Worm (Caenorhabditis elegans) whole organism, L1 larva: Measurements from ENCODE around the gene din-1.

ENCODE experiments used
- ceh-82 ChIP-seq, 3 experiments: fragments of 150-350 bp in 1 of 3; sonication (generic microtip) in 2 of 3; optimal IDR thresholded peaks; 2 replicates each; lab custom pipeline; 2014 to 2017; ENCODE audit warnings: missing biosample characterization in 3 of 3, missing genetic modification characterization in 3 of 3
- ceh-90 ChIP-seq: sonication (generic microtip); optimal IDR thresholded peaks from 2 replicates; lab custom pipeline; 2016; ENCODE audit warnings: missing genetic modification characterization, missing compliant biosample characterization
- efl-1 ChIP-seq, 4 experiments: fragments of 150-350 bp; optimal IDR thresholded peaks in 3 of 4; peaks in 1 of 4; 1 replicate in 1 of 4; 2 replicates in 3 of 4; lab custom pipeline; 2014; ENCODE audit warnings: missing biosample characterization in 2 of 4, missing genetic modification characterization in 2 of 4, missing genetic modification reagents in 2 of 4
- egl-13 ChIP-seq: sonication (generic microtip); optimal IDR thresholded peaks from 2 replicates; lab custom pipeline; 2016; ENCODE audit warnings: missing genotype, missing genetic modification reagents, missing genetic modification characterization, missing compliant biosample characterization
- egl-27 ChIP-seq, 2 experiments: fragments of 150-350 bp in 1 of 2; sonication (generic microtip); optimal IDR thresholded peaks; 3 replicates each; lab custom pipeline; 2017 to 2018; ENCODE audit warnings: missing biosample characterization in 2 of 2, missing genetic modification characterization in 2 of 2, missing genetic modification reagents in 2 of 2
- jun-1 ChIP-seq: fragments of 150-350 bp; optimal IDR thresholded peaks from 2 replicates; lab custom pipeline; 2014; ENCODE audit warnings: missing biosample characterization, missing genetic modification reagents, missing genetic modification characterization
- nhr-12 ChIP-seq: sonication (generic microtip); optimal IDR thresholded peaks from 2 replicates; lab custom pipeline; 2017; ENCODE audit warnings: missing biosample characterization, missing genetic modification characterization
- nhr-28 ChIP-seq: fragments of 150-350 bp; optimal IDR thresholded peaks from 2 replicates; lab custom pipeline; 2014; ENCODE audit warnings: missing biosample characterization, missing genetic modification characterization
- pag-3 ChIP-seq: sonication (generic microtip); optimal IDR thresholded peaks from 2 replicates; lab custom pipeline; 2017; ENCODE audit warnings: missing genetic modification characterization, mild to moderate bottlenecking, missing compliant biosample characterization, antibody characterized with exemption, borderline replicate concordance; ENCODE audit not compliant: insufficient read depth
- pqm-1 ChIP-seq: sonication (generic microtip); optimal IDR thresholded peaks from 3 replicates; lab custom pipeline; 2017; ENCODE audit warnings: missing biosample characterization, missing genetic modification characterization
- snpc-4 ChIP-seq: fragments of 150-350 bp; optimal IDR thresholded peaks from 2 replicates; lab custom pipeline; 2014; ENCODE audit warnings: missing biosample characterization, missing genetic modification characterization
- unc-130 ChIP-seq: fragments of 150-350 bp; optimal IDR thresholded peaks from 2 replicates; lab custom pipeline; 2017; ENCODE audit warnings: missing biosample characterization, missing genetic modification characterization, inconsistent platforms
- unc-86 ChIP-seq: sonication (generic microtip); optimal IDR thresholded peaks from 2 replicates; lab custom pipeline; 2016; ENCODE audit warnings: missing genetic modification characterization, missing compliant biosample characterization

ce11 chrII:11595368-11595996, 37.9 kb downstream of the din-1 start, which contains the start of gene gfat-1:
- TF ChIP-seq nhr-28 (tag; lab: Kevin White, UChicago) (no peak), jun-1 (tag; lab: Kevin White, UChicago) (no peak), nhr-12 (tag; lab: Kevin White, UChicago) (no peak), egl-27 (tag; optimal IDR thresholded peaks at IDR 0.05; lab: Kevin White, UChicago) (no peak), snpc-4 (tag; lab: Kevin White, UChicago) (no peak), egl-13 (no peak), ceh-90 (no peak), unc-86 (tag; lab: Kevin White, UChicago) (no peak), pag-3 (tag; lab: Kevin White, UChicago) (no peak), unc-130 (tag; lab: Kevin White, UChicago) (no peak), pqm-1 (no peak), efl-1 (optimal IDR thresholded peaks at IDR 0.05; lab: Kevin White, UChicago) (peak in 1 of 2 experiments; percentile 21), efl-1 (GFP tag; optimal IDR thresholded peaks at IDR 0.05 in 1 of 2; lab: Kevin White, UChicago) (peak; percentile 22 to 87), ceh-82 (tag; optimal IDR thresholded peaks at IDR 0.05; lab: Kevin White, UChicago) (no peak)
